Fruit fly (Drosophila melanogaster) whole organism, wandering third instar larva: ENCODE results near the gene Hml.

Source experiments
- Abd-B ChIP-seq: fragments of >200 bp; optimal IDR thresholded peaks from 2 replicates; lab custom pipeline; 2017; ENCODE audit warnings: missing biosample characterization, missing genetic modification characterization
- CG32264 ChIP-seq: fragments of 200-800 bp; sonication (Bioruptor generic); optimal IDR thresholded peaks from 2 replicates; lab custom pipeline; 2016; ENCODE audit warnings: missing biosample characterization, missing genetic modification characterization
- CrebA ChIP-seq: fragments of 200-800 bp; sonication (Bioruptor generic); optimal IDR thresholded peaks from 2 replicates; lab custom pipeline; 2016; ENCODE audit warnings: missing biosample characterization, mild to moderate bottlenecking, missing genetic modification characterization, borderline replicate concordance
- Dfd ChIP-seq: fragments of >200 bp; optimal IDR thresholded peaks from 2 replicates; lab custom pipeline; 2017; ENCODE audit warnings: missing biosample characterization, missing genetic modification characterization
- Dif ChIP-seq: fragments of 200-275, 200-300 bp; sonication (Bioruptor generic); optimal IDR thresholded peaks from 2 replicates; lab custom pipeline; 2018; ENCODE audit warnings: missing biosample characterization, missing genetic modification characterization; ENCODE audit not compliant: partially characterized antibody
- GATAd ChIP-seq: sonication (Bioruptor generic); optimal IDR thresholded peaks from 2 replicates; lab custom pipeline; 2016; ENCODE audit warnings: missing biosample characterization, missing genetic modification characterization
- HLH106 ChIP-seq: fragments of 200-800 bp; optimal IDR thresholded peaks from 3 replicates; lab custom pipeline; 2019; ENCODE audit warnings: missing biosample characterization, mild to moderate bottlenecking, missing genetic modification characterization, moderate library complexity
- Hnf4 ChIP-seq: fragments of 200-800 bp; sonication (Bioruptor generic); optimal IDR thresholded peaks from 2 replicates; lab custom pipeline; 2016; ENCODE audit warnings: missing biosample characterization, mild to moderate bottlenecking, missing genetic modification characterization
- Jra ChIP-seq: sonication (Bioruptor generic); optimal IDR thresholded peaks from 2 replicates; lab custom pipeline; 2016; ENCODE audit warnings: missing biosample characterization, missing genetic modification characterization
- Mio ChIP-seq: sonication (Bioruptor generic); optimal IDR thresholded peaks from 2 replicates; lab custom pipeline; 2016; ENCODE audit warnings: missing biosample characterization, missing genetic modification characterization
- Myc ChIP-seq: fragments of >200 bp; optimal IDR thresholded peaks from 2 replicates; lab custom pipeline; 2017
- N ChIP-seq: fragments of >200 bp; optimal IDR thresholded peaks from 2 replicates; lab custom pipeline; 2018; ENCODE audit warnings: missing biosample characterization, missing external identifiers, missing genetic modification characterization
- Sp1 ChIP-seq: fragments of 200-800 bp; sonication (Bioruptor generic); optimal IDR thresholded peaks from 3 replicates; lab custom pipeline; 2019; ENCODE audit warnings: missing biosample characterization, mild to moderate bottlenecking, missing genetic modification characterization, moderate library complexity
- Vsx2 ChIP-seq: fragments of 200-300, 225-300 bp; sonication (Bioruptor generic); optimal IDR thresholded peaks from 2 replicates; lab custom pipeline; 2018; ENCODE audit warnings: missing biosample characterization, missing genetic modification characterization; ENCODE audit not compliant: partially characterized antibody
- br ChIP-seq: fragments of 200-800 bp; sonication (Bioruptor generic); optimal IDR thresholded peaks from 2 replicates; lab custom pipeline; 2016; ENCODE audit warnings: missing biosample characterization, missing genetic modification characterization
- brk ChIP-seq: fragments of 200-800 bp; sonication (Bioruptor generic); optimal IDR thresholded peaks from 2 replicates; lab custom pipeline; 2016; ENCODE audit warnings: missing biosample characterization, mild to moderate bottlenecking, missing genetic modification characterization
- dl ChIP-seq, 2 experiments: fragments of 175-275, 200-275 bp in 1 of 2; fragments of 200-275 bp in 1 of 2; sonication (Bioruptor generic); optimal IDR thresholded peaks; lab custom pipeline; 2018; ENCODE audit warnings: mild to moderate bottlenecking in 2 of 2, missing biosample characterization in 2 of 2, missing genetic modification characterization in 2 of 2, moderate library complexity in 2 of 2; ENCODE audit not compliant: partially characterized antibody in 2 of 2, insufficient read depth in 1 of 2
- dmrt93B ChIP-seq: fragments of 200-800 bp; sonication (Bioruptor generic); optimal IDR thresholded peaks from 2 replicates; lab custom pipeline; 2018; ENCODE audit warnings: missing biosample characterization, mild to moderate bottlenecking, missing genetic modification characterization
- ey ChIP-seq: fragments of 200-800 bp; sonication (Bioruptor generic); optimal IDR thresholded peaks from 2 replicates; lab custom pipeline; 2016; ENCODE audit warnings: missing biosample characterization, missing genetic modification characterization
- foxo ChIP-seq, 2 experiments: fragments of 200-800 bp; sonication (Bioruptor generic); optimal IDR thresholded peaks; 2 replicates in 1 of 2; 3 replicates in 1 of 2; lab custom pipeline; 2016 to 2017; ENCODE audit warnings: missing biosample characterization in 2 of 2, missing genetic modification characterization in 2 of 2
- h ChIP-seq: fragments of 200-800 bp; sonication (Bioruptor generic); optimal IDR thresholded peaks from 3 replicates; lab custom pipeline; 2016; ENCODE audit warnings: missing biosample characterization, mild to moderate bottlenecking, missing genetic modification characterization
- jim ChIP-seq: fragments of 175-275, 200-325 bp; sonication (Bioruptor generic); optimal IDR thresholded peaks from 2 replicates; lab custom pipeline; 2016; ENCODE audit warnings: missing biosample characterization, mild to moderate bottlenecking, missing genetic modification characterization
- lola ChIP-seq: fragments of >200 bp; optimal IDR thresholded peaks from 2 replicates; lab custom pipeline; 2017; ENCODE audit warnings: missing biosample characterization, missing genetic modification characterization
- pan ChIP-seq: fragments of >200 bp; optimal IDR thresholded peaks from 2 replicates; lab custom pipeline; 2017
- psq ChIP-seq: fragments of 200-800 bp; sonication (Bioruptor generic); optimal IDR thresholded peaks from 3 replicates; lab custom pipeline; 2017; ENCODE audit warnings: missing biosample characterization, mild to moderate bottlenecking, missing genetic modification characterization, moderate library complexity
- sage ChIP-seq: fragments of 200-800 bp; sonication (Bioruptor generic); optimal IDR thresholded peaks from 2 replicates; lab custom pipeline; 2016; ENCODE audit warnings: missing biosample characterization, mild to moderate bottlenecking, missing genetic modification characterization
- sv ChIP-seq: fragments of 200-800 bp; sonication (Bioruptor generic); optimal IDR thresholded peaks from 3 replicates; lab custom pipeline; 2016; ENCODE audit warnings: missing biosample characterization, missing genetic modification characterization
- usp ChIP-seq: fragments of >200 bp; optimal IDR thresholded peaks from 2 replicates; lab custom pipeline; 2017; ENCODE audit warnings: missing biosample characterization, missing genetic modification characterization

Hml gene

dm6 chr3L:13900635-13901034 lies 54.8 kb downstream of the Hml start:
- TF ChIP-seq Vsx2 (GFP tag; lab: Kevin White, UChicago) (peak; percentile 18), Myc (lab: Kevin White, UChicago) (peak; percentile 68), h (no peak)

DNA sequence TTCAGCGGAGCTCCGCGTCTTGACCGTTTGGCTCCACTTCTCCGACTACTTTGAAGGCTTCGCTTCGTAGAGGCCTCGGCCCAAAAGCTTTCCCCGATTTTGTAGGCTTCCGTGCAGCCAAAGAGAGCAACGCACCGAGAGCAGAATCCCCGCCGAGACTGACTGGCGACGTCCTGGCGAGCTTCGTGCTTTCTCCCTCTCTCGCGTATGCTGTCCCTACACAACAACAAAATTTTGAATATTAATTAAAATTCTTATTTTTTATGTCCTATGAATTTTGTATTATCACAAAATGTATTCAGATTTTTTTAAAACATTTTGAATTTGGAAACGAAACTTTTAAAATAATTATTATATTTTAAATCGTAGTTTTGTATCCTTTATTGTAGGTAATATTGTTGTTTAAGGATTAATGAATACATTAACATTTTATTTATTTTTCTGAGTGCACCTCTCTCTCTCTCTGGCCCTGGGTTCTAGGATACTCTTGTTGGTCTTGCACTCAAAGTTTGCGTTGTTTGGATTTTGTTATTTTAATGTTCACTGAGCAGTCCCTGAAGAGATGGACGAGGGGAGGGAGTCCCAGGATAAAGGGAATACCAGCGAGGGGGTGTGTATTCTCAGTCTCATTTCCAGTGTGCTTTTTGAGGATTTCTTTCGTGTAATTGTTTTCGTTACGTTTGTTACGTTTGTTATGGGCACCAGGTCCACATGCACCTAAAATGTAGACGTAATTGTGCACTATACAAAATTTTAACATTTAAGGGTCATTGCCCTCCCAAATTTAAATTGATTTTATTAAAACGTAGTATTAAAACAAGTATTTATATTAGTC lies 57.5 kb downstream of the Hml start, which contains the start of gene dysc:
Gene dysc (minus strand): TSS at position 51 of the 835 bp plus-strand sequence.
- no peak for TF ChIP-seq Abd-B (GFP tag; lab: Kevin White, UChicago)
- peak; percentile 11 for TF ChIP-seq Sp1
- TF ChIP-seq, all 38 proteins: peak for 1

- TF ChIP-seq pan, result no peak
- TF ChIP-seq Vsx2 (GFP tag; lab: Kevin White, UChicago), result no peak
- no peak for TF ChIP-seq Myc (lab: Kevin White, UChicago)
- no peak for TF ChIP-seq Dif (GFP tag; lab: Kevin White, UChicago)
- TF ChIP-seq CG32264 (GFP tag; lab: Kevin White, UChicago), result no peak
- TF ChIP-seq br, result no peak
- no peak for TF ChIP-seq usp (GFP tag; lab: Kevin White, UChicago)
- TF ChIP-seq sage, result no peak
- TF ChIP-seq dmrt93B, result no peak
- no peak for TF ChIP-seq Mio (GFP tag; lab: Kevin White, UChicago)
- no peak for TF ChIP-seq Dfd (GFP tag; lab: Kevin White, UChicago)
- TF ChIP-seq brk (GFP tag; lab: Kevin White, UChicago), result no peak
- TF ChIP-seq Jra (GFP tag; lab: Kevin White, UChicago), result no peak
- TF ChIP-seq HLH106, result no peak
- TF ChIP-seq Hnf4 (GFP tag; lab: Kevin White, UChicago), result no peak
- TF ChIP-seq N (GFP tag; lab: Kevin White, UChicago), result no peak
- no peak for TF ChIP-seq psq (GFP tag; lab: Kevin White, UChicago)
- no peak for TF ChIP-seq foxo (GFP tag; optimal IDR thresholded peaks at IDR 0.05; lab: Kevin White, UChicago)
- TF ChIP-seq CrebA (GFP tag; lab: Kevin White, UChicago), result no peak
- no peak for TF ChIP-seq GATAd
These were observed 58.1 kb downstream of the Hml start for dm6 chr3L:13904021-13904325.

- no peak for TF ChIP-seq usp (GFP tag; lab: Kevin White, UChicago)
- no peak for TF ChIP-seq psq (GFP tag; lab: Kevin White, UChicago)
- peak in 1 of 2 experiments; percentile 7 for TF ChIP-seq dl (GFP tag; optimal IDR thresholded peaks at IDR 0.05; lab: Kevin White, UChicago; ENCODE audit: insufficient read depth in 1 of 2, partially characterized antibody in 2 of 2)
- TF ChIP-seq Abd-B (GFP tag; lab: Kevin White, UChicago), result no peak
- TF ChIP-seq GATAd, result no peak
- no peak for TF ChIP-seq ey (GFP tag; lab: Kevin White, UChicago)
- TF ChIP-seq foxo (GFP tag; optimal IDR thresholded peaks at IDR 0.05; lab: Kevin White, UChicago), result no peak
These were observed 58.6 kb downstream of the Hml start for dm6 chr3L:13904426-13904825.

DNA sequence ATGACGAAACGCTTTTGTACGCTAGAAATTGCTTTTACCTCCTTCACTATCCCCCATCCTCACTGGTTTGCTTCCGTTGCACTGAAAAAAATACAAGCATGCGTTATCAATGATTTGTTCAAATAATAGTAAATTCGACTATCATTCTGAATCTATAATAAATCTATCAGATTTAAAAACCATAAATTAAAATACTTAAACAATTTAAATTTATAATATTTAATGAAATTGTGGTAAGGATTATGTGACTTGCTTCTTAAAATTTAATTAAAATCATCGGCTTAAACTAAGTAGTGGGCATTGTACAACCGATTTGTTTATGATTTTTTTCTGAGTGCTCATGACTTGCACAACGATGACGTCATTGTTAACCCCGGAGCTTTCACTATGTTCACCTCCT lies 59.7 kb downstream of the Hml start:
- TF ChIP-seq brk (GFP tag; lab: Kevin White, UChicago) (no peak), jim (GFP tag; lab: Kevin White, UChicago) (no peak), dmrt93B (no peak), sv (GFP tag; lab: Kevin White, UChicago) (no peak), psq (GFP tag; lab: Kevin White, UChicago) (no peak), pan (no peak), lola (no peak)
